Fruit fly (Drosophila melanogaster) whole organism, embryonic: ENCODE measurements around the gene CG43346.

ENCODE experiments used
- CG15073 ChIP-seq: fragments of 200-800 bp; sonication (Bioruptor generic); optimal IDR thresholded peaks from 2 replicates; lab custom pipeline; 2016; ENCODE audit warnings: missing biosample characterization, missing genetic modification characterization
- Hey ChIP-seq: fragments of 200-800 bp; sonication (Bioruptor generic); optimal IDR thresholded peaks from 3 replicates; lab custom pipeline; 2018; ENCODE audit warnings: missing biosample characterization, mild to moderate bottlenecking, missing genetic modification characterization
- Rx ChIP-seq: fragments of 200-800 bp; sonication (Bioruptor generic); IDR thresholded peaks from 2 replicates; pipeline ENCODE4 v1.3.6; 2022; ENCODE audit warnings: missing biosample characterization, missing genetic modification characterization
- bowl ChIP-seq: fragments of 200-800 bp; sonication (Bioruptor generic); IDR thresholded peaks from 2 replicates; pipeline ENCODE4 v1.3.6; 2022; ENCODE audit warnings: missing biosample characterization, missing genetic modification characterization
- eve ChIP-seq, 2 experiments: fragments of >200 bp; optimal IDR thresholded peaks; 2 replicates each; lab custom pipeline; 2017; ENCODE audit warnings: missing biosample characterization in 2 of 2, missing genetic modification characterization in 2 of 2
- ind ChIP-seq: fragments of 200-800 bp; sonication (Bioruptor generic); optimal IDR thresholded peaks from 3 replicates; lab custom pipeline; 2016; ENCODE audit warnings: missing biosample characterization, missing genetic modification characterization
- pita ChIP-seq: fragments of 200-800 bp; sonication (Bioruptor generic); optimal IDR thresholded peaks from 2 replicates; lab custom pipeline; 2017; ENCODE audit warnings: missing biosample characterization, mild to moderate bottlenecking, missing genetic modification characterization
- sisA ChIP-seq: fragments of 200-800 bp; sonication (Bioruptor generic); IDR thresholded peaks from 2 replicates; pipeline ENCODE4 v1.3.6; 2022; ENCODE audit warnings: missing biosample characterization, missing genetic modification characterization
- tap ChIP-seq: fragments of 200-800 bp; optimal IDR thresholded peaks from 3 replicates; lab custom pipeline; 2019; ENCODE audit warnings: missing biosample characterization, mild to moderate bottlenecking, missing genetic modification characterization, moderate library complexity

DNA sequence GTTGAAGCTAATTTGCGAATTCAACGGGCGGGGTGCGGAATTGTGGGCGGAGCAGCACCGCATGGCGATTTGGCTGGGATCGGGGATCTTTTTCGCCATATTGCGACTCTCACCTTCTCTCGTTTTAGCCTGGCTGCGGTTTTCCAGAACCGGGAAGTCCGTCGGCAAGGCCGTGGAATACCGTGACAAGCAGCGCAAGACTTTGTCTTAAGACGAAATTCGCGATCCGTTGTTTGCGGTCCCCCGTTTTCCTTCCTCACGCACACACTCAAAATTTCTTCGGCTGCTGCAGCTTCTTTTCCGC, 10.8 kb upstream of the CG43346 start:
- TF ChIP-seq Hey (no peak), tap (tag; lab: Kevin White, UChicago) (no peak), Rx (GFP tag; lab: Robert Waterston, UW) (no peak), eve (GFP tag; optimal IDR thresholded peaks at IDR 0.05; lab: Kevin White, UChicago) (no peak), ind (no peak), bowl (GFP tag; lab: Robert Waterston, UW) (no peak), pita (GFP tag; lab: Kevin White, UChicago) (no peak), CG15073 (GFP tag; lab: Kevin White, UChicago) (no peak), sisA (GFP tag; lab: Robert Waterston, UW) (no peak)
